Fruit fly (Drosophila melanogaster) whole organism, embryonic: ENCODE measurements around the gene CG10337.
A peak's percentile ranks its signal among the peaks of the same experiment; 100 is the strongest.

ENCODE experiments used
- Abd-B ChIP-seq: fragments of 200-800 bp; sonication (Bioruptor generic); optimal IDR thresholded peaks from 2 replicates; lab custom pipeline; 2018; ENCODE audit warnings: missing biosample characterization, mild to moderate bottlenecking, missing genetic modification characterization, moderate library complexity
- Asciz ChIP-seq: fragments of 200-800 bp; sonication (Bioruptor generic); optimal IDR thresholded peaks from 2 replicates; lab custom pipeline; 2017; ENCODE audit warnings: missing biosample characterization, mild to moderate bottlenecking, missing genetic modification characterization, missing genetic modification reagents
- B-H1 ChIP-seq: fragments of 200-800 bp; sonication (Bioruptor generic); IDR thresholded peaks from 3 replicates; pipeline ENCODE4 v1.3.6; 2022; ENCODE audit warnings: missing biosample characterization, missing genetic modification characterization
- CG10147 ChIP-seq: fragments of 200-800 bp; sonication (Bioruptor generic); optimal IDR thresholded peaks from 2 replicates; lab custom pipeline; 2019; ENCODE audit warnings: missing biosample characterization, mild to moderate bottlenecking, missing genetic modification characterization, moderate library complexity
- CG10543 ChIP-seq: fragments of 200-800 bp; sonication (Bioruptor generic); optimal IDR thresholded peaks from 3 replicates; lab custom pipeline; 2017; ENCODE audit warnings: missing biosample characterization, mild to moderate bottlenecking, missing genetic modification characterization, moderate library complexity
- CG11504 ChIP-seq: fragments of 200-800 bp; sonication (Bioruptor generic); optimal IDR thresholded peaks from 3 replicates; lab custom pipeline; 2019; ENCODE audit warnings: missing biosample characterization, mild to moderate bottlenecking, missing genetic modification characterization, moderate library complexity
- CG12071 ChIP-seq: fragments of 200-800 bp; sonication (Bioruptor generic); optimal IDR thresholded peaks from 3 replicates; lab custom pipeline; 2018; ENCODE audit warnings: missing biosample characterization, mild to moderate bottlenecking, missing genetic modification characterization
- CG14441 ChIP-seq: fragments of 200-800 bp; sonication (Bioruptor generic); IDR thresholded peaks from 2 replicates; pipeline ENCODE4 v1.3.6; 2022; ENCODE audit warnings: missing biosample characterization, missing genetic modification characterization
- CG14667 ChIP-seq: fragments of 200-800 bp; sonication (Bioruptor generic); IDR thresholded peaks from 2 replicates; pipeline ENCODE4 v1.3.6; 2022; ENCODE audit warnings: missing biosample characterization, missing genetic modification characterization
- CG14710 ChIP-seq: fragments of 200-800 bp; sonication (Bioruptor generic); optimal IDR thresholded peaks from 3 replicates; lab custom pipeline; 2019; ENCODE audit warnings: missing biosample characterization, mild to moderate bottlenecking, missing genetic modification characterization, moderate library complexity
- CG14860 ChIP-seq: fragments of 200-800 bp; sonication (Bioruptor generic); IDR thresholded peaks from 3 replicates; pipeline ENCODE4 v1.3.6; 2022; ENCODE audit warnings: missing biosample characterization, missing genetic modification characterization; ENCODE audit not compliant: partially characterized antibody
- CG2120 ChIP-seq: fragments of 200-800 bp; sonication (Bioruptor generic); optimal IDR thresholded peaks from 3 replicates; lab custom pipeline; 2016; ENCODE audit warnings: missing biosample characterization, missing genetic modification characterization
- CG2889 ChIP-seq: fragments of 200-800 bp; sonication (Bioruptor generic); IDR thresholded peaks from 3 replicates; pipeline ENCODE4 v1.3.6; 2022; ENCODE audit warnings: missing biosample characterization, missing genetic modification characterization
- CG31441 ChIP-seq: fragments of 200-800 bp; sonication (Bioruptor generic); IDR thresholded peaks from 2 replicates; pipeline ENCODE4 v1.3.6; 2022; ENCODE audit warnings: missing biosample characterization, missing genetic modification characterization
- CG33213 ChIP-seq: fragments of 200-800 bp; sonication (Bioruptor generic); optimal IDR thresholded peaks from 3 replicates; lab custom pipeline; 2016; ENCODE audit warnings: missing biosample characterization, missing genetic modification characterization
- CG3847 ChIP-seq: fragments of 200-800 bp; sonication (Bioruptor generic); IDR thresholded peaks from 2 replicates; pipeline ENCODE4 v1.3.6; 2022; ENCODE audit warnings: missing biosample characterization, missing genetic modification characterization
- CG6854 ChIP-seq: fragments of 200-800 bp; sonication (Bioruptor generic); optimal IDR thresholded peaks from 3 replicates; lab custom pipeline; 2017; ENCODE audit warnings: missing biosample characterization, mild to moderate bottlenecking, missing genetic modification characterization
- CkIIα-i1 ChIP-seq: fragments of 200-800 bp; sonication (Bioruptor generic); IDR thresholded peaks from 2 replicates; pipeline ENCODE4 v1.3.6; 2022; ENCODE audit warnings: missing biosample characterization, missing genetic modification characterization
- Dfd ChIP-seq, 2 experiments: fragments of >200 bp; optimal IDR thresholded peaks; 2 replicates each; lab custom pipeline; 2017; ENCODE audit warnings: missing biosample characterization in 2 of 2, missing genetic modification characterization in 2 of 2
- Dp ChIP-seq: fragments of 200-800 bp; sonication (Bioruptor generic); optimal IDR thresholded peaks from 2 replicates; lab custom pipeline; 2018; ENCODE audit warnings: missing biosample characterization, mild to moderate bottlenecking, missing genetic modification characterization, moderate library complexity
- Drgx ChIP-seq: fragments of 200-800 bp; sonication (Bioruptor generic); IDR thresholded peaks from 2 replicates; pipeline ENCODE4 v1.3.6; 2022; ENCODE audit warnings: missing biosample characterization, missing genetic modification characterization
- E2f2 ChIP-seq: fragments of 200-800 bp; sonication (Bioruptor generic); IDR thresholded peaks from 2 replicates; pipeline ENCODE4 v1.3.6; 2022; ENCODE audit warnings: missing biosample characterization, missing genetic modification characterization
- Ets97D ChIP-seq: fragments of 200-800 bp; sonication (Bioruptor generic); optimal IDR thresholded peaks from 3 replicates; lab custom pipeline; 2016; ENCODE audit warnings: missing biosample characterization, missing genetic modification characterization
- Fer1 ChIP-seq: fragments of 200-800 bp; sonication (Bioruptor generic); optimal IDR thresholded peaks from 2 replicates; lab custom pipeline; 2017; ENCODE audit warnings: missing biosample characterization, mild to moderate bottlenecking, missing genetic modification characterization
- Gsc ChIP-seq: fragments of 200-800 bp; sonication (Bioruptor generic); IDR thresholded peaks from 2 replicates; pipeline ENCODE4 v1.3.6; 2022; ENCODE audit warnings: missing biosample characterization, missing genetic modification characterization
- Hmr ChIP-seq: fragments of 200-800 bp; sonication (Bioruptor generic); optimal IDR thresholded peaks from 3 replicates; lab custom pipeline; 2017; ENCODE audit warnings: mild to moderate bottlenecking, missing biosample characterization, missing genetic modification reagents, missing genetic modification characterization
- MBD-R2 ChIP-seq: fragments of 200-800 bp; sonication (Bioruptor generic); IDR thresholded peaks from 2 replicates; pipeline ENCODE4 v1.3.6; 2022; ENCODE audit warnings: missing biosample characterization, missing genetic modification characterization
- Mes4 ChIP-seq: fragments of 200-800 bp; sonication (Bioruptor generic); optimal IDR thresholded peaks from 2 replicates; lab custom pipeline; 2016; ENCODE audit warnings: missing biosample characterization, missing genetic modification characterization
- Opbp ChIP-seq: fragments of 200-800 bp; sonication (Bioruptor generic); IDR thresholded peaks from 3 replicates; pipeline ENCODE4 v1.3.6; 2022; ENCODE audit warnings: missing biosample characterization, missing genetic modification characterization; ENCODE audit not compliant: partially characterized antibody
- Sin3A ChIP-seq: fragments of >200 bp; optimal IDR thresholded peaks from 2 replicates; lab custom pipeline; 2018
- Sry-δ ChIP-seq: fragments of 200-800 bp; sonication (Bioruptor generic); optimal IDR thresholded peaks from 2 replicates; lab custom pipeline; 2016; ENCODE audit warnings: missing biosample characterization, missing genetic modification characterization
- btn ChIP-seq: fragments of 200-800 bp; sonication (Bioruptor generic); optimal IDR thresholded peaks from 2 replicates; lab custom pipeline; 2016; ENCODE audit warnings: missing biosample characterization, missing genetic modification characterization
- crp ChIP-seq, 2 experiments: fragments of 200-800 bp; sonication (Bioruptor generic); optimal IDR thresholded peaks; 2 replicates in 1 of 2; 3 replicates in 1 of 2; lab custom pipeline; 2017; ENCODE audit warnings: missing biosample characterization in 2 of 2, missing genetic modification characterization in 2 of 2, mild to moderate bottlenecking in 1 of 2, moderate library complexity in 1 of 2
- dan ChIP-seq: fragments of 200-800 bp; sonication (Bioruptor generic); IDR thresholded peaks from 2 replicates; pipeline ENCODE4 v1.3.6; 2022; ENCODE audit warnings: missing biosample characterization, missing genetic modification characterization
- dati ChIP-seq: fragments of 200-800 bp; sonication (Bioruptor generic); IDR thresholded peaks from 2 replicates; pipeline ENCODE4 v1.3.6; 2022; ENCODE audit warnings: missing biosample characterization, missing genetic modification characterization
- en ChIP-seq: fragments of 200-800 bp; sonication (Bioruptor generic); optimal IDR thresholded peaks from 2 replicates; lab custom pipeline; 2016; ENCODE audit warnings: missing biosample characterization, missing genetic modification characterization
- gsb ChIP-seq: fragments of 200-800 bp; sonication (Bioruptor generic); IDR thresholded peaks from 2 replicates; pipeline ENCODE4 v1.3.6; 2022; ENCODE audit warnings: missing biosample characterization, missing genetic modification characterization
- gsb-n ChIP-seq: fragments of 200-800 bp; sonication (Bioruptor generic); optimal IDR thresholded peaks from 3 replicates; lab custom pipeline; 2018; ENCODE audit warnings: missing biosample characterization, mild to moderate bottlenecking, missing genetic modification characterization
- h ChIP-seq: fragments of >200 bp; optimal IDR thresholded peaks from 2 replicates; lab custom pipeline; 2017
- odd ChIP-seq: fragments of 200-800 bp; sonication (Bioruptor generic); optimal IDR thresholded peaks from 2 replicates; lab custom pipeline; 2017; ENCODE audit warnings: missing biosample characterization, mild to moderate bottlenecking, missing genetic modification characterization
- slbo ChIP-seq: fragments of 200-800 bp; sonication (Bioruptor generic); IDR thresholded peaks from 2 replicates; pipeline ENCODE4 v1.3.6; 2022; ENCODE audit warnings: missing biosample characterization, missing genetic modification characterization
- sob ChIP-seq: fragments of 200-800 bp; sonication (Bioruptor generic); IDR thresholded peaks from 2 replicates; pipeline ENCODE4 v1.3.6; 2022; ENCODE audit warnings: missing biosample characterization, missing genetic modification characterization
- trem ChIP-seq: fragments of 200-800 bp; optimal IDR thresholded peaks from 3 replicates; lab custom pipeline; 2019; ENCODE audit warnings: missing biosample characterization, mild to moderate bottlenecking, missing genetic modification characterization, moderate library complexity
- vnd ChIP-seq: fragments of 200-800 bp; sonication (Bioruptor generic); IDR thresholded peaks from 3 replicates; pipeline ENCODE4 v1.3.6; 2022; ENCODE audit warnings: missing biosample characterization, missing genetic modification characterization; ENCODE audit not compliant: partially characterized antibody

Gene CG10337

dm6 chr2L:19530092-19530491, 16.7 kb downstream of the CG10337 start, which contains the start of gene CG10165 (continued):
- TF ChIP-seq CG6854 (GFP tag; lab: Kevin White, UChicago) (no peak), Sin3A (lab: Kevin White, UChicago) (no peak), Dfd (GFP tag; optimal IDR thresholded peaks at IDR 0.05; lab: Kevin White, UChicago) (no peak), slbo (no peak), Drgx (GFP tag; lab: Robert Waterston, UW) (no peak), CG14441 (GFP tag; lab: Robert Waterston, UW) (no peak), btn (GFP tag; lab: Kevin White, UChicago) (no peak), crp (GFP tag; optimal IDR thresholded peaks at IDR 0.05; lab: Kevin White, UChicago) (peak; percentile 49 to 88), dati (no peak), en (GFP tag; lab: Kevin White, UChicago) (no peak), CG10543 (GFP tag; lab: Kevin White, UChicago) (no peak), Asciz (GFP tag; lab: Kevin White, UChicago) (no peak), E2f2 (GFP tag; lab: Robert Waterston, UW) (0 out of 2 replicates have a peak, but pooled peaks have one; percentile 12), CG14860 (GFP tag; lab: Robert Waterston, UW) (no peak), Gsc (GFP tag; lab: Robert Waterston, UW) (no peak), Ets97D (GFP tag; lab: Kevin White, UChicago) (peak; percentile 21), trem (tag; lab: Kevin White, UChicago) (peak; percentile 3), MBD-R2 (peak; percentile 83), CG14667 (GFP tag; lab: Robert Waterston, UW) (no peak), odd (GFP tag; lab: Kevin White, UChicago) (no peak), vnd (no peak), Dp (GFP tag; lab: Kevin White, UChicago) (peak; percentile 11), h (lab: Kevin White, UChicago) (no peak), gsb (GFP tag; lab: Robert Waterston, UW) (no peak), B-H1 (GFP tag; lab: Robert Waterston, UW) (no peak), CkIIα-i1 (GFP tag; lab: Robert Waterston, UW) (no peak), CG31441 (GFP tag; lab: Robert Waterston, UW) (no peak), CG33213 (GFP tag; lab: Kevin White, UChicago) (no peak), Sry-δ (GFP tag; lab: Kevin White, UChicago) (peak; percentile 5), CG3847 (GFP tag; lab: Robert Waterston, UW) (no peak; the same call in 1 of the 2 replicates), dan (GFP tag; lab: Robert Waterston, UW) (no peak), Hmr (no peak), gsb-n (tag; lab: Kevin White, UChicago) (no peak), CG14710 (tag; lab: Kevin White, UChicago) (peak; percentile 26), Abd-B (GFP tag; lab: Kevin White, UChicago) (no peak), CG12071 (no peak), CG2120 (peak; percentile 21), sob (GFP tag; lab: Robert Waterston, UW) (peak; percentile 5; the same call in 1 of the 2 replicates), Fer1 (GFP tag; lab: Kevin White, UChicago) (peak; percentile 2), CG2889 (GFP tag; lab: Robert Waterston, UW) (no peak), Opbp (GFP tag; lab: Robert Waterston, UW) (no peak), CG11504 (no peak), Mes4 (no peak), CG10147 (GFP tag; lab: Kevin White, UChicago) (no peak)
